Fruit fly (Drosophila melanogaster) whole organism, prepupa: ENCODE measurements around the gene bero.

Experiments used
- Blimp-1 ChIP-seq: fragments of 200-800 bp; sonication (Bioruptor generic); optimal IDR thresholded peaks from 3 replicates; lab custom pipeline; 2017; ENCODE audit warnings: missing biosample characterization, missing genetic modification characterization, mild to moderate bottlenecking, moderate library complexity, missing genetic modification reagents
- CG11294 ChIP-seq: fragments of 200-800 bp; sonication (Bioruptor generic); IDR thresholded peaks from 2 replicates; pipeline ENCODE4 v1.3.6; 2022; ENCODE audit warnings: missing biosample characterization, missing genetic modification characterization
- CG11902 ChIP-seq: fragments of 200-800 bp; sonication (Bioruptor generic); optimal IDR thresholded peaks from 3 replicates; lab custom pipeline; 2016; ENCODE audit warnings: missing biosample characterization, missing genetic modification characterization
- CG15336 ChIP-seq: fragments of 200-800 bp; sonication (Bioruptor generic); IDR thresholded peaks from 2 replicates; pipeline ENCODE4 v1.3.6; 2022; ENCODE audit warnings: missing biosample characterization, missing genetic modification characterization
- CG1621 ChIP-seq: fragments of 200-800 bp; sonication (Bioruptor generic); optimal IDR thresholded peaks from 3 replicates; lab custom pipeline; 2018; ENCODE audit warnings: missing biosample characterization, mild to moderate bottlenecking, missing genetic modification characterization
- CG16779 ChIP-seq: fragments of 200-800 bp; sonication (Bioruptor generic); optimal IDR thresholded peaks from 3 replicates; lab custom pipeline; 2017; ENCODE audit warnings: missing biosample characterization, mild to moderate bottlenecking, missing genetic modification characterization
- CG3032 ChIP-seq: fragments of 200-800 bp; optimal IDR thresholded peaks from 2 replicates; lab custom pipeline; 2019; ENCODE audit warnings: missing biosample characterization, mild to moderate bottlenecking, missing genetic modification characterization, moderate library complexity
- CG31627 ChIP-seq: fragments of 200-800 bp; sonication (Bioruptor generic); optimal IDR thresholded peaks from 3 replicates; lab custom pipeline; 2016; ENCODE audit warnings: missing biosample characterization, missing genetic modification characterization
- CG34406 ChIP-seq: fragments of 200-800 bp; sonication (Bioruptor generic); optimal IDR thresholded peaks from 3 replicates; lab custom pipeline; 2016; ENCODE audit warnings: missing biosample characterization, missing genetic modification characterization
- CG3919 ChIP-seq: fragments of 200-800 bp; sonication (Bioruptor generic); optimal IDR thresholded peaks from 3 replicates; lab custom pipeline; 2016; ENCODE audit warnings: missing biosample characterization, missing genetic modification characterization
- CG6163 ChIP-seq: fragments of 200-800 bp; sonication (Bioruptor generic); IDR thresholded peaks from 3 replicates; pipeline ENCODE4 v1.3.6; 2022; ENCODE audit warnings: missing biosample characterization, missing genetic modification characterization
- CG6792 ChIP-seq: fragments of 200-800 bp; sonication (Bioruptor generic); optimal IDR thresholded peaks from 3 replicates; lab custom pipeline; 2016; ENCODE audit warnings: missing biosample characterization, missing genetic modification characterization
- CG6854 ChIP-seq: fragments of 200-800 bp; sonication (Bioruptor generic); optimal IDR thresholded peaks from 2 replicates; lab custom pipeline; 2017; ENCODE audit warnings: missing biosample characterization, mild to moderate bottlenecking, missing genetic modification characterization
- CG7368 ChIP-seq: fragments of 200-800 bp; sonication (Bioruptor generic); optimal IDR thresholded peaks from 3 replicates; lab custom pipeline; 2016; ENCODE audit warnings: missing biosample characterization, missing genetic modification characterization
- CG8319 ChIP-seq: fragments of 200-800 bp; sonication (Bioruptor generic); optimal IDR thresholded peaks from 3 replicates; lab custom pipeline; 2016; ENCODE audit warnings: missing biosample characterization, missing genetic modification characterization
- CG8632 ChIP-seq: fragments of 200-800 bp; sonication (Bioruptor generic); optimal IDR thresholded peaks from 3 replicates; lab custom pipeline; 2016; ENCODE audit warnings: missing biosample characterization, missing genetic modification characterization
- Eip75B ChIP-seq: fragments of 200-800 bp; sonication (Bioruptor generic); optimal IDR thresholded peaks from 3 replicates; lab custom pipeline; 2016; ENCODE audit warnings: missing biosample characterization, missing genetic modification characterization
- Eip78C ChIP-seq: fragments of 200-800 bp; sonication (Bioruptor generic); peaks from one replicate; lab custom pipeline; 2016; ENCODE audit warnings: missing biosample characterization, missing genetic modification characterization
- Eip93F ChIP-seq: fragments of 200-800 bp; sonication (Bioruptor generic); optimal IDR thresholded peaks from 2 replicates; lab custom pipeline; 2016; ENCODE audit warnings: missing biosample characterization, mild to moderate bottlenecking, missing genetic modification characterization
- Ets21C ChIP-seq: fragments of 200-800 bp; sonication (Bioruptor generic); optimal IDR thresholded peaks from 3 replicates; lab custom pipeline; 2016; ENCODE audit warnings: missing biosample characterization, missing genetic modification characterization
- Ets96B ChIP-seq: fragments of 200-800 bp; optimal IDR thresholded peaks from 2 replicates; lab custom pipeline; 2019; ENCODE audit warnings: missing biosample characterization, mild to moderate bottlenecking, missing genetic modification characterization, moderate library complexity
- Gug ChIP-seq: fragments of 200-800 bp; sonication (Bioruptor generic); IDR thresholded peaks from 2 replicates; pipeline ENCODE4 v1.3.6; 2022; ENCODE audit warnings: missing biosample characterization, missing genetic modification characterization
- Hr38 ChIP-seq: sonication (Bioruptor generic); optimal IDR thresholded peaks from 2 replicates; lab custom pipeline; 2016; ENCODE audit warnings: missing biosample characterization, missing genetic modification characterization
- Hr4 ChIP-seq: fragments of 200-800 bp; sonication (Bioruptor generic); optimal IDR thresholded peaks from 3 replicates; lab custom pipeline; 2016; ENCODE audit warnings: missing biosample characterization, missing genetic modification characterization
- Lpt ChIP-seq: fragments of 200-800 bp; sonication (Bioruptor generic); optimal IDR thresholded peaks from 3 replicates; lab custom pipeline; 2016; ENCODE audit warnings: missing biosample characterization, missing genetic modification characterization
- Met ChIP-seq: fragments of 200-800 bp; sonication (Bioruptor generic); optimal IDR thresholded peaks from 3 replicates; lab custom pipeline; 2016; ENCODE audit warnings: missing biosample characterization, missing genetic modification characterization
- OdsH ChIP-seq: fragments of 200-800 bp; sonication (Bioruptor generic); optimal IDR thresholded peaks from 3 replicates; lab custom pipeline; 2016; ENCODE audit warnings: missing biosample characterization, missing genetic modification characterization
- Sox102F ChIP-seq: fragments of 200-800 bp; sonication (Bioruptor generic); optimal IDR thresholded peaks from 2 replicates; lab custom pipeline; 2016; ENCODE audit warnings: missing biosample characterization, mild to moderate bottlenecking, missing genetic modification characterization
- Sox14 ChIP-seq: fragments of 200-800 bp; sonication (Bioruptor generic); optimal IDR thresholded peaks from 3 replicates; lab custom pipeline; 2016; ENCODE audit warnings: missing biosample characterization, missing genetic modification characterization
- Sox15 ChIP-seq: fragments of 200-800 bp; sonication (Bioruptor generic); optimal IDR thresholded peaks from 3 replicates; lab custom pipeline; 2016; ENCODE audit warnings: missing biosample characterization, missing genetic modification characterization
- cyc ChIP-seq: fragments of 200-800 bp; sonication (Bioruptor generic); optimal IDR thresholded peaks from 3 replicates; lab custom pipeline; 2016; ENCODE audit warnings: missing biosample characterization, missing genetic modification characterization
- dsx ChIP-seq: fragments of 200-800 bp; optimal IDR thresholded peaks from 3 replicates; lab custom pipeline; 2019; ENCODE audit warnings: missing biosample characterization, mild to moderate bottlenecking, missing genetic modification characterization, moderate library complexity; ENCODE audit not compliant: poor library complexity, severe bottlenecking
- eg ChIP-seq: fragments of 200-800 bp; sonication (Bioruptor generic); IDR thresholded peaks from 3 replicates; pipeline ENCODE4 v1.3.6; 2022; ENCODE audit warnings: missing biosample characterization, missing genetic modification characterization
- esn ChIP-seq: fragments of 200-800 bp; sonication (Bioruptor generic); optimal IDR thresholded peaks from 2 replicates; lab custom pipeline; 2016; ENCODE audit warnings: missing biosample characterization, mild to moderate bottlenecking, missing genetic modification characterization, moderate library complexity
- fkh ChIP-seq: fragments of 200-800 bp; sonication (Bioruptor generic); optimal IDR thresholded peaks from 3 replicates; lab custom pipeline; 2017; ENCODE audit warnings: missing biosample characterization, mild to moderate bottlenecking, missing genetic modification characterization, moderate library complexity
- lz ChIP-seq: fragments of 200-800 bp; sonication (Bioruptor generic); optimal IDR thresholded peaks from 3 replicates; lab custom pipeline; 2016; ENCODE audit warnings: missing biosample characterization, missing genetic modification characterization
- net ChIP-seq: fragments of 200-800 bp; sonication (Bioruptor generic); optimal IDR thresholded peaks from 3 replicates; lab custom pipeline; 2016; ENCODE audit warnings: missing biosample characterization, missing genetic modification characterization
- salr ChIP-seq, 2 experiments: fragments of 200-800 bp; sonication (Bioruptor generic); optimal IDR thresholded peaks; 3 replicates each; lab custom pipeline; 2016 to 2018; ENCODE audit warnings: missing biosample characterization in 2 of 2, missing genetic modification characterization in 2 of 2, mild to moderate bottlenecking in 1 of 2
- ss ChIP-seq, 2 experiments: fragments of 200-800 bp; sonication (Bioruptor generic); optimal IDR thresholded peaks; 2 replicates in 1 of 2; 3 replicates in 1 of 2; lab custom pipeline; 2017 to 2018; ENCODE audit warnings: mild to moderate bottlenecking in 2 of 2, missing biosample characterization in 2 of 2, missing genetic modification characterization in 2 of 2, moderate library complexity in 1 of 2
- svp ChIP-seq: fragments of 200-800 bp; sonication (Bioruptor generic); peaks from one replicate; lab custom pipeline; 2016; ENCODE audit warnings: missing biosample characterization, missing genetic modification characterization
- vri ChIP-seq: fragments of 200-800 bp; sonication (Bioruptor generic); optimal IDR thresholded peaks from 3 replicates; lab custom pipeline; 2016; ENCODE audit warnings: missing biosample characterization, mild to moderate bottlenecking, missing genetic modification characterization

bero gene

dm6 chr2L:20816140-20816539 lies 42.4 kb upstream of the bero start, which contains the start of gene CG33322:
Gene CG33322, minus strand, starts transcription at chr2L:20816240.
- TF ChIP-seq CG6854 (GFP tag; lab: Kevin White, UChicago) = no peak
- TF ChIP-seq CG6163 (GFP tag; lab: Robert Waterston, UW) = no peak
- no peak for TF ChIP-seq Sox14
- no peak for TF ChIP-seq Ets21C (GFP tag; lab: Kevin White, UChicago)
- no peak for TF ChIP-seq Eip75B (GFP tag; lab: Kevin White, UChicago)
- TF ChIP-seq CG34406 (GFP tag; lab: Kevin White, UChicago) = no peak
- TF ChIP-seq CG16779 = no peak
- TF ChIP-seq CG31627 (GFP tag; lab: Kevin White, UChicago) = no peak
- TF ChIP-seq Sox15 (GFP tag; lab: Kevin White, UChicago) = no peak
- TF ChIP-seq eg (GFP tag; lab: Robert Waterston, UW) = no peak
- no peak for TF ChIP-seq dsx (GFP tag; lab: Kevin White, UChicago)
- TF ChIP-seq CG3032 = no peak
- TF ChIP-seq Ets96B = no peak
- no peak for TF ChIP-seq OdsH
- no peak for TF ChIP-seq CG1621 (tag; lab: Kevin White, UChicago)
- TF ChIP-seq Blimp-1 = no peak
- TF ChIP-seq CG11902 (GFP tag; lab: Kevin White, UChicago) = no peak
- TF ChIP-seq vri (GFP tag; lab: Kevin White, UChicago) = no peak
- TF ChIP-seq lz (GFP tag; lab: Kevin White, UChicago) = no peak
- no peak for TF ChIP-seq Hr38

- no peak for TF ChIP-seq salr (GFP tag; optimal IDR thresholded peaks at IDR 0.05; lab: Kevin White, UChicago)
- no peak for TF ChIP-seq Hr4 (GFP tag; lab: Kevin White, UChicago)
- no peak for TF ChIP-seq esn (GFP tag; lab: Kevin White, UChicago)
- no peak for TF ChIP-seq Hr38
- TF ChIP-seq OdsH = no peak
- no peak for TF ChIP-seq Ets96B
- no peak for TF ChIP-seq CG11294 (GFP tag; lab: Robert Waterston, UW)
- no peak for TF ChIP-seq Blimp-1
- TF ChIP-seq svp (GFP tag; lab: Kevin White, UChicago) = no peak
- no peak for TF ChIP-seq eg (GFP tag; lab: Robert Waterston, UW)
Measured at dm6 chr2L:20817170-20817569, 41.3 kb upstream of the bero start, which contains the start of gene CheB38b. Gene CheB38b, minus strand, starts transcription at chr2L:20817270.

- TF ChIP-seq net = no peak
- TF ChIP-seq Met (GFP tag; lab: Kevin White, UChicago) = no peak
- TF ChIP-seq CG3919 = no peak
- no peak for TF ChIP-seq Hr38
- TF ChIP-seq Ets96B = no peak
- TF ChIP-seq fkh (GFP tag; lab: Kevin White, UChicago) = no peak
- TF ChIP-seq CG15336 (GFP tag; lab: Robert Waterston, UW) = no peak
- no peak for TF ChIP-seq Sox102F (GFP tag; lab: Kevin White, UChicago)
- no peak for TF ChIP-seq esn (GFP tag; lab: Kevin White, UChicago)
- TF ChIP-seq Blimp-1 = no peak
Measured at dm6 chr2L:20818432-20818831, 40.1 kb upstream of the bero start, which contains the start of gene CheB38a. Gene CheB38a, minus strand, starts transcription at chr2L:20818532.

dm6 chr2L:20820767-20821166 lies 37.7 kb upstream of the bero start, which contains the start of gene CheB38c:
Gene CheB38c, minus strand, starts transcription at chr2L:20820867.
- TF ChIP-seq Ets21C (GFP tag; lab: Kevin White, UChicago) (no peak), salr (GFP tag; optimal IDR thresholded peaks at IDR 0.05; lab: Kevin White, UChicago) (no peak), Eip78C (GFP tag; lab: Kevin White, UChicago) (peak; percentile 19), dsx (GFP tag; lab: Kevin White, UChicago) (peak; percentile 35), CG31627 (GFP tag; lab: Kevin White, UChicago) (no peak)

- TF ChIP-seq CG6854 (GFP tag; lab: Kevin White, UChicago) = no peak
- peak in 1 of 2 experiments; percentile 46 for TF ChIP-seq ss (GFP tag; optimal IDR thresholded peaks at IDR 0.05; lab: Kevin White, UChicago)
- peak; percentile 17 for TF ChIP-seq vri (GFP tag; lab: Kevin White, UChicago)
- TF ChIP-seq dsx (GFP tag; lab: Kevin White, UChicago) = peak; percentile 89
- TF ChIP-seq Lpt (GFP tag; lab: Kevin White, UChicago) = peak; percentile 14
- TF ChIP-seq CG8632 (GFP tag; lab: Kevin White, UChicago) = no peak
- TF ChIP-seq Eip75B (GFP tag; lab: Kevin White, UChicago) = no peak
- no peak for TF ChIP-seq cyc
- TF ChIP-seq Eip93F (GFP tag; lab: Kevin White, UChicago) = peak; percentile 65
- TF ChIP-seq CG11902 (GFP tag; lab: Kevin White, UChicago) = no peak
- no peak for TF ChIP-seq CG6792 (GFP tag; lab: Kevin White, UChicago)
- no peak for TF ChIP-seq Ets21C (GFP tag; lab: Kevin White, UChicago)
- peak; percentile 37; the same call in 1 of the 2 replicates for TF ChIP-seq Gug
- TF ChIP-seq CG8319 (GFP tag; lab: Kevin White, UChicago) = peak; percentile 30
- no peak for TF ChIP-seq lz (GFP tag; lab: Kevin White, UChicago)
- peak; percentile 75; the same call in 1 of the 2 replicates for TF ChIP-seq CG15336 (GFP tag; lab: Robert Waterston, UW)
- no peak for TF ChIP-seq OdsH
- TF ChIP-seq CG7368 (GFP tag; lab: Kevin White, UChicago) = peak; percentile 44
Measured at dm6 chr2L:20821249-20822024, 37.1 kb upstream of the bero start.
